Worm (Caenorhabditis elegans) whole organism, midembryonic: ENCODE data around the gene Y53F4B.12.
"Not testable (repeated sequence)": the region's sequence is repeated elsewhere in the genome, so short reads cannot be mapped to it uniquely, and the experiment has no call there.

Experiments used
- T22C8.4 ChIP-seq: fragments of 200-800 bp; sonication (Bioruptor generic); IDR thresholded peaks from 2 replicates; pipeline ENCODE4 v1.3.6; 2022; ENCODE audit warnings: missing genetic modification characterization, missing compliant biosample characterization
- cog-1 ChIP-seq: sonication (generic microtip); optimal IDR thresholded peaks from 2 replicates; lab custom pipeline; 2016; ENCODE audit warnings: missing genetic modification characterization, missing compliant biosample characterization
- flt-1 ChIP-seq: fragments of 200-800 bp; sonication (Bioruptor generic); IDR thresholded peaks from 2 replicates; pipeline ENCODE4 v1.3.6; 2022; ENCODE audit warnings: missing genetic modification characterization, missing compliant biosample characterization
- klf-2 ChIP-seq: fragments of 200-800 bp; sonication (Bioruptor generic); conservative IDR thresholded peaks from 2 replicates; pipeline ENCODE4 v1.3.6; 2022; ENCODE audit warnings: missing genetic modification reagents, missing genetic modification characterization, missing compliant biosample characterization
- med-1 ChIP-seq: sonication (generic microtip); optimal IDR thresholded peaks from 2 replicates; lab custom pipeline; 2017; ENCODE audit warnings: missing genetic modification characterization, mild to moderate bottlenecking, missing compliant biosample characterization, antibody characterized with exemption, missing genetic modification reagents; ENCODE audit not compliant: insufficient read depth
- ref-1 ChIP-seq: fragments of 200-800 bp; sonication (Bioruptor generic); conservative IDR thresholded peaks from 2 replicates; pipeline ENCODE4 v1.3.6; 2022; ENCODE audit warnings: missing genetic modification reagents, missing genetic modification characterization, missing compliant biosample characterization
- tab-1 ChIP-seq: fragments of 200-800 bp; sonication (Bioruptor generic); IDR thresholded peaks from 2 replicates; pipeline ENCODE4 v1.3.6; 2022; ENCODE audit warnings: missing genetic modification characterization, missing compliant biosample characterization
- ztf-23 ChIP-seq: fragments of 200-800 bp; sonication (Bioruptor generic); IDR thresholded peaks from 2 replicates; pipeline ENCODE4 v1.3.6; 2022; ENCODE audit warnings: missing genetic modification reagents, missing genetic modification characterization, missing compliant biosample characterization
- ztf-29 ChIP-seq: fragments of 200-800 bp; sonication (Bioruptor generic); IDR thresholded peaks from 2 replicates; pipeline ENCODE4 v1.3.6; 2022; ENCODE audit warnings: missing genetic modification reagents, missing genetic modification characterization, missing compliant biosample characterization

Gene Y53F4B.12

DNA sequence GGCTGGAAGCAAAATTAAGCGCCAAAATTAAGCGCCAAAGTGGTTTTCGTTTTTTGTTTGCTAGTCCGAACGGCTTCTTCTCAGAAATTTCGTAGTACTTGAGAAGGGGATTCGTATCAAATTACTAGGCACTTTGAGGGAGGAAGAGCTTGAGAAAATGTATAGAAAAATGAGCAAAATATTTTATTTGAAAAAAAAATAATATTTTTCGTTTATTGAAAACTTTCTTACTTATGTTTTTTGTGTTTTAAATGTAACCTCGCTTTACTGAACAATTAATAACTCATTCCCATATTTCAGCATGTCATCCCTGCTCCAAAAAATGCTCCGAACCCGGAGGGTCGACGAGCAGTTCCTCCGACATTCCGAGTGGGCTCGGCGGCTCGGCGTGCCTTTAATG, at the start of gene Y53F4B.12:
Gene Y53F4B.12, plus strand, starts transcription at position 301 of the 400 bp plus-strand sequence.
- TF ChIP-seq ztf-29 = no peak
- TF ChIP-seq flt-1 (GFP tag; lab: Robert Waterston, UW) = no peak
- TF ChIP-seq med-1 (GFP tag; lab: Kevin White, UChicago) = no peak
- TF ChIP-seq cog-1 (tag; lab: Kevin White, UChicago) = no peak
- no peak for TF ChIP-seq T22C8.4 (GFP tag; lab: Robert Waterston, UW)
- TF ChIP-seq ztf-23 (GFP tag; lab: Robert Waterston, UW) = no peak
- TF ChIP-seq ref-1 (GFP tag; lab: Robert Waterston, UW) = no peak
- no peak for TF ChIP-seq tab-1 (GFP tag; lab: Robert Waterston, UW)
- TF ChIP-seq klf-2 (GFP tag; lab: Robert Waterston, UW) = no peak

DNA sequence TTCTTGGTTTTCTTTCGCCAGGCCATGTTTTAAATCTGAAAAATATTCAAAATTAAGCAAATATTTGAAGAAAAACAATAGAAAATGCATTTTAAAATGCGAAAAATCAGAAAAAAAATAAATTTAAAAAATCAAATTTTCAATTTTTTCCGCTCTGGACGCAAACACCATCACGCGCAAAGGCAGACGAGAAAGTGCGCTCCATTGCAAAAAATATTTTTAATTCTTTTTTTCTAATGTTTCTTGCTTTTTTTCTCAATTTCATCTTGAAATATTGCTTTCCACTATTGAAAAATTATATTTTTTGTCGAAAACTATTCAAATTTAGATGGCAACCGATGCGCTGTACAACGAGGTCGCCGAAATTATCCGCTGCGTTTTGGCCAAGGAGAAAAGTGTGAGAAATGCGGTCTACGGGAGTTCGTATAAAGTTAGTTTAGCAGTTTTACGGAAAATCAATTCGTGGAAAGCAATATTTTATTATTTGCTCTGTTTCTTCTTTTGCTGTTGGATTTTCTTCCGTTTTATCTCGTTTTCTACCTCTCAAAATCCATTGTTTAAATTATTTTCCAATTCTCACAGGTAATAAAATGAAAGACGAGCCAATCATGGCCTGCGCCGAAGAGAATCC, 49.6 kb upstream of the Y53F4B.12 start, which contains the start of the genes pole-4, nsun-5 and metl-2:
Gene pole-4, minus strand, starts transcription at position 35 of the 631 bp plus-strand sequence.
Gene nsun-5, plus strand, starts transcription at position 298 of the 631 bp plus-strand sequence.
Gene metl-2, plus strand, starts transcription at position 581 of the 631 bp plus-strand sequence.
- TF ChIP-seq med-1 (GFP tag; lab: Kevin White, UChicago) = no peak
- TF ChIP-seq ztf-23 (GFP tag; lab: Robert Waterston, UW) = no peak
- no peak for TF ChIP-seq klf-2 (GFP tag; lab: Robert Waterston, UW)
- TF ChIP-seq ref-1 (GFP tag; lab: Robert Waterston, UW) = no peak
- TF ChIP-seq tab-1 (GFP tag; lab: Robert Waterston, UW) = no peak
- no peak for TF ChIP-seq flt-1 (GFP tag; lab: Robert Waterston, UW)
- TF ChIP-seq T22C8.4 (GFP tag; lab: Robert Waterston, UW) = no peak
- no peak for TF ChIP-seq ztf-29
- no peak for TF ChIP-seq cog-1 (tag; lab: Kevin White, UChicago)

DNA sequence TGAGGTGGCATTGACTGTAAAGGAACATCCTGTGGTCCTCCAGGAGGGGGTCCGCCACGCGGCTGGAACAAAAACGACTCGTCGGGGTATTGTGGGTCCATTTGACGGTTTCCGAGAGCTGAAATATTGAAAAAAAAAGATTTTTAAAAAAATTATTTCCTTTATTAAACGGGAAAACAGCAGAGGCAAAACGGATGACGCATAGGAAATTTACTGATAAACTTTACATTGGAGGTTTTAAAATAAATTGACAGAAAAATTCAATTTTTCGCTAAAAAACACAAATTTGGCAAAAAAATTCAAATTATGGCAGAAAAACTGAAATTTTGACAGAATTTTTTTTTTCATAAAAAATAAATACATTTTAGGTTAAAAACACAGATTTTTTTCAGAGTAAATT, 35.1 kb upstream of the Y53F4B.12 start, which contains the start of gene Y53F4B.5:
Gene Y53F4B.5, minus strand, starts transcription at position 101 of the 400 bp plus-strand sequence.
- TF ChIP-seq ztf-29 = no peak
- no peak for TF ChIP-seq klf-2 (GFP tag; lab: Robert Waterston, UW)
- TF ChIP-seq ztf-23 (GFP tag; lab: Robert Waterston, UW) = no peak
- no peak for TF ChIP-seq cog-1 (tag; lab: Kevin White, UChicago)
- no peak for TF ChIP-seq med-1 (GFP tag; lab: Kevin White, UChicago)
- no peak for TF ChIP-seq tab-1 (GFP tag; lab: Robert Waterston, UW)
- no peak for TF ChIP-seq T22C8.4 (GFP tag; lab: Robert Waterston, UW)
- TF ChIP-seq flt-1 (GFP tag; lab: Robert Waterston, UW) = no peak
- no peak for TF ChIP-seq ref-1 (GFP tag; lab: Robert Waterston, UW)

DNA sequence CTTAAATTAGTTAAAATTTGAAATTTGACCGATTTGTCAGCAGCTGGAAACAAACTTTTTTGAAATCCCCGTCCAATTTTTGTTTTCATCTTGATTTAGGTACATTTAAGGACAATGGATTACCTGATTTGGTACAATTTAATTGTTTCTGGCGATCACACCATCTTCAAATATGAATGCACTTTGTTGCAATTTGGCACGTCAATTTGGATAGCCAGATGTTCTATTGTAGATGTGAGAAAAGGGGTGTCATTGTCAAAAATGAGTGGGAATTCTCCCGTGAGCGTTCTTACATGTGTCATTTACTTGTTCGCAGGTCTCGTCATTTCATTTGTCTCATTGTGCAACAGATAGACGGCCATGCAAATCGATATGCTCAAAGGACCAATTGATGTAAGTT, 30.9 kb upstream of the Y53F4B.12 start, which contains the start of gene Y53F4B.43:
Gene Y53F4B.43, plus strand, starts transcription at position 301 of the 400 bp plus-strand sequence.
- not testable (repeated sequence) for TF ChIP-seq flt-1 (GFP tag; lab: Robert Waterston, UW); ztf-29; T22C8.4 (GFP tag; lab: Robert Waterston, UW)

DNA sequence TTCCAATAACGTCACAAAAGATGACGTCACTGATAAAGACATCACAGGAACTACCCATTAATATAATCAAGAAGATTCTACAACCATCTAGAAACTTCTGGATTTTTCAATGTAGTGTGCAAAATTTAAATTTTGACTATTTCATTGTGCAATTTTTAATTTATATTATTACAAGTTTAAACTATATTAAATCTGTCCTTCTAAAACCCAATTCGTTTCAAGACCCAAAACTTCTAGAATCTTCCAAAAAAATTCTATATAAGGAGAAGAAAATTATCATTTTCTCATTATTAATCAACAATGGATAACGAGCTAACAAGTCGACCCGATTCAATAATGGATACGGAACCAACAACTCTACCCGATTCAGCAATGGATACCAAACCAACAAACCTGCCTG, 26.4 kb upstream of the Y53F4B.12 start, which contains the start of gene Y53F4B.7:
Gene Y53F4B.7, plus strand, starts transcription at position 301 of the 400 bp plus-strand sequence.
- not testable (repeated sequence) for TF ChIP-seq med-1 (GFP tag; lab: Kevin White, UChicago); ztf-23 (GFP tag; lab: Robert Waterston, UW); flt-1 (GFP tag; lab: Robert Waterston, UW)

DNA sequence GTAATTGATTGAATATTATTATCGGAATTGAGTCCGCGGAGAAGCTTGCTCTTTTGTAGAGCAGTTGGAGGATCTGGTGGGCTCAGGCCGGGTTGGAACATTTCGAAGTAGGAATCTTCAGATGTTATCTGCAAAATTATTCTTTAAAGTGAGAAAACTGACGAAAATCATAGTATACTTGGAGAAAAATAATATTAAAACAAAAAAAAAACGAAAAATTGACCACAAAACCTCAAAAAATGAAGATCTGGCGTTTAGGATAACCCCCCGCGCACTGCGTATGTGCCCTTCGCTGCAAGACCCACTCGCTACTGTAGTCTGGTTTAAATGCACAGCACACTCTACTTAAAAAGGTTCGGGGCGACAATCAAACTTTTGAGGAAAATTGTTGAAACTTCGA, 15.6 kb upstream of the Y53F4B.12 start, which contains the start of gene Y53F4B.10:
Gene Y53F4B.10, minus strand, starts transcription at position 101 of the 400 bp plus-strand sequence.
- TF ChIP-seq ztf-29 (no peak), cog-1 (tag; lab: Kevin White, UChicago) (no peak), tab-1 (GFP tag; lab: Robert Waterston, UW) (no peak), ref-1 (GFP tag; lab: Robert Waterston, UW) (no peak), T22C8.4 (GFP tag; lab: Robert Waterston, UW) (no peak), klf-2 (GFP tag; lab: Robert Waterston, UW) (no peak), flt-1 (GFP tag; lab: Robert Waterston, UW) (no peak), ztf-23 (GFP tag; lab: Robert Waterston, UW) (no peak), med-1 (GFP tag; lab: Kevin White, UChicago) (no peak)

DNA sequence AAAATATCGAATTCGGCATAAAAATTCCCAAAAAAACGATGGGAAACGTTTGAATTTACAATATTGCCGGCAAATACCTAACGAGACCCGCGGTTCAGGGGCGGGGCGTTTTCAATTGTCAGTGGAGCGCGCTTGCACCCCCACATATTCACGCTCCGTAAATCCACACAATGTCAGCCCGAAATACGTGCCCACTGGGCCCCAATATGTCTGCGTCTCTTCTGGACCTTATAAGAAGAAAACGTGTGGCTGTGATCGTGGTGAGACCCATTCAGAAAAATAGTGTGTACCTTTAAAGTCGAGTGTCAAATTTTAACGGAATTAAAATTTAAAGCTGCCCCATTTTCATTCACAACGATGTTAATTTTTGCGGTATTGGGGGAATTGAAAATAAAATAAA, 14.5 kb upstream of the Y53F4B.12 start:
- TF ChIP-seq ref-1 (GFP tag; lab: Robert Waterston, UW) = no peak
- TF ChIP-seq ztf-23 (GFP tag; lab: Robert Waterston, UW) = no peak
- no peak for TF ChIP-seq med-1 (GFP tag; lab: Kevin White, UChicago)
- no peak for TF ChIP-seq tab-1 (GFP tag; lab: Robert Waterston, UW)
- no peak for TF ChIP-seq klf-2 (GFP tag; lab: Robert Waterston, UW)
- TF ChIP-seq ztf-29 = no peak
- no peak for TF ChIP-seq flt-1 (GFP tag; lab: Robert Waterston, UW)
- no peak for TF ChIP-seq cog-1 (tag; lab: Kevin White, UChicago)
- no peak for TF ChIP-seq T22C8.4 (GFP tag; lab: Robert Waterston, UW)

DNA sequence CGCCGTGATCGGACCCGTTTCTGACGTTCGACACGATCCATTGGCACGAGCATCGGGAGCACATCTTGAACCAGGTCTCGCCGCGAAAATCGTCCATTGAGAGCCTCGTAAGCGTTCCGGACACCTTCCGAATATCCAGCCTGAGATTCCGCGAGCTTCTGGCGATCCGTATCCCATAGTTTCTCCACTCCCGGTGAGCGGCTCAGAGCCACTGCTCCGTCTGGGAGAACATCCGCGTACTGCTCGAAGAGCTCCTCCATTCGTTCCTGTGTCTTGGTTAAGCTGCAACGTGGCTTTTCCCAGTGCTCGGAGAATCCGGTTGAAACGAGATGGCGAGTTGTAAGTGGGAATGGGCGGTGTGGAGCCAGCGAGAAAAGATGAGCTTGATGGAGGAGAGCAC, 13.9 kb upstream of the Y53F4B.12 start:
- TF ChIP-seq ref-1 (GFP tag; lab: Robert Waterston, UW) (no peak), T22C8.4 (GFP tag; lab: Robert Waterston, UW) (no peak), med-1 (GFP tag; lab: Kevin White, UChicago) (no peak), cog-1 (tag; lab: Kevin White, UChicago) (no peak), klf-2 (GFP tag; lab: Robert Waterston, UW) (no peak), tab-1 (GFP tag; lab: Robert Waterston, UW) (no peak), ztf-23 (GFP tag; lab: Robert Waterston, UW) (no peak), ztf-29 (no peak), flt-1 (GFP tag; lab: Robert Waterston, UW) (no peak)
